Fruit fly (Drosophila melanogaster): Measurements from ENCODE around the gene Hs3st-B.

DNA sequence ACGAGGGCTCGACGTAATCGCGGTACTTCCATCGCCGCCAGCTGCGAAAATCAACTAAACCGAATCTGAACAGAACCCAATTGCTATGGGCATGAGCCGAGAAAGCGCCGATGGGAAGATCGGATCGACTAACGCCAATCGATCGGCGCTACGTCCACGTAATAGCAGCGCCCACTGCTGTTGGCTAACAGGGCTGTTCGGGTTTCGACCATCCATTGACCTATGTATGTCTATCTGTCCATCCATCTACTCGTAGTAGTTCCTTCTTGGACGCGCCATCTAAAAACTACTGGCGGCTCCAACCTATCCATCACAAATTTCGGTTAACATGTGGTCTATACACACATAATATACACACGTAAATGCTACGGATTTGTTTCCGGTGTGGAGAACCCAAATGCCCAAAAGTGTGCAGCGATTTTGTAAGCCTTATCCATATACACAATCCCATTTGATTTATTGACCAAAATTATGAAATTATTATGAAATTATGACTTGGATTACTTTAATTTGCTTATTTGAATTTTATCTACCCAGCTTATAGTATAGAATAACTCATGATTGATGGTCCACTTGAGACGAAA, 6.6 kb upstream of the Hs3st-B start, which contains the start of gene CG14196:
- no peak for TF ChIP-seq CG9948 (tag; optimal IDR thresholded peaks at IDR 0.05)
- no peak for TF ChIP-seq EcR (GFP tag; optimal IDR thresholded peaks at IDR 0.05)
- TF ChIP-seq CG15710 (tag; optimal IDR thresholded peaks at IDR 0.05) = no peak
- TF ChIP-seq Snoo (tag; optimal IDR thresholded peaks at IDR 0.05) = no peak
- TF ChIP-seq Pif1A (GFP tag; optimal IDR thresholded peaks at IDR 0.05) = no peak
- TF ChIP-seq CG10348 (GFP tag; IDR thresholded peaks at IDR 0.05) = no peak
- no peak for TF ChIP-seq D1 (tag; optimal IDR thresholded peaks at IDR 0.05)
- no peak for TF ChIP-seq Pif1B (GFP tag; optimal IDR thresholded peaks at IDR 0.05)
- TF ChIP-seq CG8301 (tag; optimal IDR thresholded peaks at IDR 0.05) = no peak

Data from whole organism, pupa.